Worm (Caenorhabditis elegans): ENCODE results near the gene rpl-23.

rpl-23 gene

ce11 chrIII:5697266-5697665, 8.7 kb downstream of the rpl-23 start, which contains the start of gene B0336.7:
Gene B0336.7 (minus strand): TSS chrIII:5697366.
- TF ChIP-seq cnd-1 (tag; optimal IDR thresholded peaks at IDR 0.05) (no peak), mep-1 (tag; optimal IDR thresholded peaks at IDR 0.05) (no peak), ztf-11 (tag; optimal IDR thresholded peaks at IDR 0.05) (no peak), hlh-1 (tag; optimal IDR thresholded peaks at IDR 0.05) (no peak), flh-1 (GFP tag; optimal IDR thresholded peaks at IDR 0.05) (no peak), nhr-12 (tag; optimal IDR thresholded peaks at IDR 0.05) (no peak), unc-120 (tag; optimal IDR thresholded peaks at IDR 0.05; ENCODE audit: poor library complexity, severe bottlenecking) (no peak), sem-2 (GFP tag; optimal IDR thresholded peaks at IDR 0.05) (no peak), lin-13 (tag; optimal IDR thresholded peaks at IDR 0.05) (no peak), elt-1 (tag; optimal IDR thresholded peaks at IDR 0.05; ENCODE audit: borderline replicate concordance, insufficient read depth) (no peak), zip-8 (tag; optimal IDR thresholded peaks at IDR 0.05) (no peak), ceh-39 (tag; optimal IDR thresholded peaks at IDR 0.05) (no peak), ceh-83 (GFP tag; optimal IDR thresholded peaks at IDR 0.05) (no peak), mab-5 (tag; optimal IDR thresholded peaks at IDR 0.05) (no peak)

- TF ChIP-seq unc-39 (tag; optimal IDR thresholded peaks at IDR 0.05): no peak
Measured at ce11 chrIII:5693736-5694135, 12.2 kb downstream of the rpl-23 start, which contains the start of gene B0336.13. Gene B0336.13 (plus strand): TSS chrIII:5694036.

ce11 chrIII:5692690-5693089, 13.2 kb downstream of the rpl-23 start, which contains the start of the genes abi-1 and arle-14:
Gene abi-1 (minus strand): TSS chrIII:5692740.
Gene arle-14 (plus strand): TSS chrIII:5692906.
- no peak for TF ChIP-seq drap-1 (GFP tag; optimal IDR thresholded peaks at IDR 0.05)
- no peak for TF ChIP-seq unc-62 (GFP tag; optimal IDR thresholded peaks at IDR 0.05)
- no peak for TF ChIP-seq lin-32 (GFP tag; optimal IDR thresholded peaks at IDR 0.05)
- no peak for TF ChIP-seq nhr-12 (tag; optimal IDR thresholded peaks at IDR 0.05)
- peak; percentile 19 for TF ChIP-seq sptf-1 (tag; optimal IDR thresholded peaks at IDR 0.05)
- no peak for TF ChIP-seq lin-13 (tag; optimal IDR thresholded peaks at IDR 0.05)
- TF ChIP-seq elt-3 (tag; optimal IDR thresholded peaks at IDR 0.05): no peak
- TF ChIP-seq nhr-28 (tag; optimal IDR thresholded peaks at IDR 0.05): no peak
- TF ChIP-seq nhr-237 (tag; optimal IDR thresholded peaks at IDR 0.05): no peak
- TF ChIP-seq lsy-2 (tag; optimal IDR thresholded peaks at IDR 0.05): peak; percentile 10
- TF ChIP-seq ces-1 (GFP tag; optimal IDR thresholded peaks at IDR 0.05): peak; percentile 76
- no peak for TF ChIP-seq ceh-43 (GFP tag; optimal IDR thresholded peaks at IDR 0.05)
- no peak for TF ChIP-seq zip-8 (tag; optimal IDR thresholded peaks at IDR 0.05)
- TF ChIP-seq elt-1 (tag; optimal IDR thresholded peaks at IDR 0.05; ENCODE audit: borderline replicate concordance, insufficient read depth): no peak
- no peak for TF ChIP-seq blmp-1 (tag; optimal IDR thresholded peaks at IDR 0.05)
- no peak for TF ChIP-seq sem-2 (GFP tag; optimal IDR thresholded peaks at IDR 0.05)
- peak; percentile 31 for TF ChIP-seq mep-1 (tag; optimal IDR thresholded peaks at IDR 0.05)
- TF ChIP-seq cnd-1 (tag; optimal IDR thresholded peaks at IDR 0.05): no peak

- no peak for TF ChIP-seq mab-5 (tag; optimal IDR thresholded peaks at IDR 0.05)
- TF ChIP-seq nhr-76 (tag; optimal IDR thresholded peaks at IDR 0.05): no peak
- no peak for TF ChIP-seq ceh-83 (GFP tag; optimal IDR thresholded peaks at IDR 0.05)
- TF ChIP-seq nhr-2 (tag; optimal IDR thresholded peaks at IDR 0.05): no peak
- no peak for TF ChIP-seq blmp-1 (tag; optimal IDR thresholded peaks at IDR 0.05)
- no peak for TF ChIP-seq unc-120 (tag; optimal IDR thresholded peaks at IDR 0.05; ENCODE audit: poor library complexity, severe bottlenecking)
- TF ChIP-seq M03D4.4 (tag; optimal IDR thresholded peaks at IDR 0.05): no peak
- no peak for TF ChIP-seq zip-8 (tag; optimal IDR thresholded peaks at IDR 0.05)
- no peak for TF ChIP-seq ztf-11 (tag; optimal IDR thresholded peaks at IDR 0.05)
- no peak for TF ChIP-seq nhr-12 (tag; optimal IDR thresholded peaks at IDR 0.05)
- no peak for TF ChIP-seq ham-2 (GFP tag; optimal IDR thresholded peaks at IDR 0.05)
Measured at ce11 chrIII:5691826-5692225, 14.1 kb downstream of the rpl-23 start.

ce11 chrIII:5688246-5688645, 17.7 kb downstream of the rpl-23 start:
- TF ChIP-seq unc-62 (GFP tag; optimal IDR thresholded peaks at IDR 0.05): no peak
- TF ChIP-seq ces-1 (GFP tag; optimal IDR thresholded peaks at IDR 0.05): peak; percentile 27
- no peak for TF ChIP-seq lin-13 (tag; optimal IDR thresholded peaks at IDR 0.05)
- TF ChIP-seq lsy-2 (tag; optimal IDR thresholded peaks at IDR 0.05): peak; percentile 33
- TF ChIP-seq pha-4 (tag; optimal IDR thresholded peaks at IDR 0.05): peak; percentile 75
- no peak for TF ChIP-seq mep-1 (tag; optimal IDR thresholded peaks at IDR 0.05)

Measured in whole organism, mixed stage, embryonic.